Worm (Caenorhabditis elegans): ENCODE data around the gene F47B10.6.

The F47B10.6 gene

ce11 chrX:10888201-10888600 is at the start of gene F47B10.6:
F47B10.6 (plus strand) TSS chrX:10888501.
- no peak for TF ChIP-seq ztf-11 (tag; optimal IDR thresholded peaks at IDR 0.05)
- no peak for TF ChIP-seq unc-39 (tag; optimal IDR thresholded peaks at IDR 0.05)
- TF ChIP-seq nhr-28 (tag; optimal IDR thresholded peaks at IDR 0.05), result no peak
- TF ChIP-seq M03D4.4 (tag; optimal IDR thresholded peaks at IDR 0.05), result no peak
- no peak for TF ChIP-seq mep-1 (tag; optimal IDR thresholded peaks at IDR 0.05)
- no peak for TF ChIP-seq nhr-12 (tag; optimal IDR thresholded peaks at IDR 0.05)
- TF ChIP-seq elt-1 (tag; optimal IDR thresholded peaks at IDR 0.05; ENCODE audit: borderline replicate concordance, insufficient read depth), result no peak
- no peak for TF ChIP-seq blmp-1 (tag; optimal IDR thresholded peaks at IDR 0.05)
- TF ChIP-seq nhr-237 (tag; optimal IDR thresholded peaks at IDR 0.05), result no peak
- TF ChIP-seq bed-3 (GFP tag; optimal IDR thresholded peaks at IDR 0.05), result no peak
- TF ChIP-seq ceh-43 (GFP tag; optimal IDR thresholded peaks at IDR 0.05), result no peak
- no peak for TF ChIP-seq snpc-4 (tag; optimal IDR thresholded peaks at IDR 0.05)
- no peak for TF ChIP-seq lsy-2 (tag; optimal IDR thresholded peaks at IDR 0.05)
- TF ChIP-seq ham-2 (GFP tag; optimal IDR thresholded peaks at IDR 0.05), result no peak
- TF ChIP-seq sem-2 (GFP tag; optimal IDR thresholded peaks at IDR 0.05), result no peak
- TF ChIP-seq mab-5 (tag; optimal IDR thresholded peaks at IDR 0.05), result no peak

- TF ChIP-seq ces-1 (GFP tag; optimal IDR thresholded peaks at IDR 0.05) (peak; percentile 1), mls-2 (tag; optimal IDR thresholded peaks at IDR 0.05) (no peak)
Measured at ce11 chrX:10838550-10838949, 49.8 kb upstream of the F47B10.6 start, which contains the start of gene plc-1. plc-1 (minus strand) TSS chrX:10838650.

- TF ChIP-seq ham-2 (GFP tag; optimal IDR thresholded peaks at IDR 0.05) (no peak), nhr-28 (tag; optimal IDR thresholded peaks at IDR 0.05) (no peak), lsy-2 (tag; optimal IDR thresholded peaks at IDR 0.05) (peak; percentile 34), zip-8 (tag; optimal IDR thresholded peaks at IDR 0.05) (peak; percentile 79), ceh-39 (tag; optimal IDR thresholded peaks at IDR 0.05) (no peak), tbx-8 (GFP tag; optimal IDR thresholded peaks at IDR 0.05) (no peak), nhr-2 (tag; optimal IDR thresholded peaks at IDR 0.05) (peak; percentile 92), hlh-1 (tag; optimal IDR thresholded peaks at IDR 0.05) (no peak), cnd-1 (tag; optimal IDR thresholded peaks at IDR 0.05) (no peak)
Measured at ce11 chrX:10844137-10844536, 44.2 kb upstream of the F47B10.6 start.

ce11 chrX:10844602-10845354 is 43.5 kb upstream of the F47B10.6 start, which contains the start of gene C05A9.2:
C05A9.2 (minus strand) TSS chrX:10844674.
- TF ChIP-seq cnd-1 (tag; optimal IDR thresholded peaks at IDR 0.05) (peak; percentile 52), ceh-43 (GFP tag; optimal IDR thresholded peaks at IDR 0.05) (peak; percentile 9), mls-2 (tag; optimal IDR thresholded peaks at IDR 0.05) (peak; percentile 8), nhr-76 (tag; optimal IDR thresholded peaks at IDR 0.05) (no peak), sptf-1 (tag; optimal IDR thresholded peaks at IDR 0.05) (peak; percentile 50)

- TF ChIP-seq unc-62 (GFP tag; optimal IDR thresholded peaks at IDR 0.05) (no peak), ham-2 (GFP tag; optimal IDR thresholded peaks at IDR 0.05) (no peak), nhr-2 (tag; optimal IDR thresholded peaks at IDR 0.05) (no peak), lin-13 (tag; optimal IDR thresholded peaks at IDR 0.05) (no peak), mep-1 (tag; optimal IDR thresholded peaks at IDR 0.05) (no peak)
Measured at ce11 chrX:10846898-10847297, 41.4 kb upstream of the F47B10.6 start.

- TF ChIP-seq zip-8 (tag; optimal IDR thresholded peaks at IDR 0.05) (peak; percentile 13), ztf-11 (tag; optimal IDR thresholded peaks at IDR 0.05) (no peak), unc-62 (GFP tag; optimal IDR thresholded peaks at IDR 0.05) (peak; percentile 17), lsy-2 (tag; optimal IDR thresholded peaks at IDR 0.05) (no peak), lin-13 (tag; optimal IDR thresholded peaks at IDR 0.05) (no peak)
Measured at ce11 chrX:10851202-10851601, 37.1 kb upstream of the F47B10.6 start.

- TF ChIP-seq nhr-2 (tag; optimal IDR thresholded peaks at IDR 0.05) (no peak), cnd-1 (tag; optimal IDR thresholded peaks at IDR 0.05) (peak; percentile 46), tbx-8 (GFP tag; optimal IDR thresholded peaks at IDR 0.05) (no peak), ces-1 (GFP tag; optimal IDR thresholded peaks at IDR 0.05) (peak; percentile 91), nhr-237 (tag; optimal IDR thresholded peaks at IDR 0.05) (no peak), ceh-83 (GFP tag; optimal IDR thresholded peaks at IDR 0.05) (no peak)
Measured at ce11 chrX:10851735-10852134, 36.6 kb upstream of the F47B10.6 start.
